Worm (Caenorhabditis elegans) whole organism, mixed stage, embryonic: ENCODE results near the gene F53G2.3.

Source experiments
- M03D4.4 ChIP-seq: sonication (generic microtip); optimal IDR thresholded peaks from 2 replicates; lab custom pipeline; 2017; ENCODE audit warnings: mild to moderate bottlenecking, missing genetic modification characterization, missing compliant biosample characterization
- blmp-1 ChIP-seq: fragments of 150-350 bp; optimal IDR thresholded peaks from 2 replicates; lab custom pipeline; 2014; ENCODE audit warnings: missing biosample characterization, missing genetic modification characterization
- ceh-39 ChIP-seq: fragments of 150-350 bp; optimal IDR thresholded peaks from 2 replicates; lab custom pipeline; 2014; ENCODE audit warnings: missing biosample characterization, missing genetic modification characterization
- ceh-83 ChIP-seq: fragments of 200-800 bp; sonication (Bioruptor generic); optimal IDR thresholded peaks from 2 replicates; lab custom pipeline; 2018; ENCODE audit warnings: mild to moderate bottlenecking, missing genetic modification characterization, missing compliant biosample characterization
- ces-1 ChIP-seq: fragments of 150-350 bp; optimal IDR thresholded peaks from 2 replicates; lab custom pipeline; 2014; ENCODE audit warnings: missing biosample characterization, missing genetic modification reagents, missing genetic modification characterization
- drap-1 ChIP-seq: fragments of 200-800 bp; sonication (Bioruptor generic); optimal IDR thresholded peaks from 3 replicates; lab custom pipeline; 2018; ENCODE audit warnings: mild to moderate bottlenecking, missing genetic modification characterization, missing compliant biosample characterization
- elt-1 ChIP-seq: sonication (generic microtip); optimal IDR thresholded peaks from 2 replicates; lab custom pipeline; 2017; ENCODE audit warnings: missing genetic modification characterization, mild to moderate bottlenecking, missing compliant biosample characterization, antibody characterized with exemption, moderate library complexity, borderline replicate concordance; ENCODE audit not compliant: insufficient read depth
- elt-3 ChIP-seq: fragments of 150-350 bp; optimal IDR thresholded peaks from 2 replicates; lab custom pipeline; 2014; ENCODE audit warnings: missing biosample characterization, missing genetic modification characterization
- flh-1 ChIP-seq: fragments of 200-800 bp; sonication (Bioruptor generic); optimal IDR thresholded peaks from 2 replicates; lab custom pipeline; 2018; ENCODE audit warnings: mild to moderate bottlenecking, missing genetic modification characterization, moderate library complexity, missing compliant biosample characterization
- ham-2 ChIP-seq: fragments of 200-800 bp; sonication (Bioruptor generic); optimal IDR thresholded peaks from 2 replicates; lab custom pipeline; 2018; ENCODE audit warnings: mild to moderate bottlenecking, missing genetic modification characterization, missing compliant biosample characterization
- hlh-1 ChIP-seq: fragments of 150-350 bp; optimal IDR thresholded peaks from 2 replicates; lab custom pipeline; 2014; ENCODE audit warnings: missing biosample characterization, missing genetic modification reagents, missing genetic modification characterization
- lin-13 ChIP-seq: fragments of 150-350 bp; optimal IDR thresholded peaks from 2 replicates; lab custom pipeline; 2014; ENCODE audit warnings: missing biosample characterization, missing genetic modification characterization
- lsy-2 ChIP-seq: fragments of 150-350 bp; optimal IDR thresholded peaks from 2 replicates; lab custom pipeline; 2014; ENCODE audit warnings: missing biosample characterization, missing genetic modification characterization
- mep-1 ChIP-seq: fragments of 150-350 bp; optimal IDR thresholded peaks from 2 replicates; lab custom pipeline; 2017; ENCODE audit warnings: missing biosample characterization, missing genetic modification reagents, missing genetic modification characterization, inconsistent platforms
- nhr-12 ChIP-seq: fragments of 150-350 bp; optimal IDR thresholded peaks from 2 replicates; lab custom pipeline; 2014; ENCODE audit warnings: missing biosample characterization, missing genetic modification characterization
- nhr-2 ChIP-seq: fragments of 150-350 bp; optimal IDR thresholded peaks from 2 replicates; lab custom pipeline; 2014; ENCODE audit warnings: missing biosample characterization, missing genetic modification characterization
- nhr-237 ChIP-seq: fragments of 150-350 bp; optimal IDR thresholded peaks from 2 replicates; lab custom pipeline; 2014; ENCODE audit warnings: missing biosample characterization, missing genetic modification characterization
- nhr-28 ChIP-seq: fragments of 150-350 bp; optimal IDR thresholded peaks from 2 replicates; lab custom pipeline; 2014; ENCODE audit warnings: missing biosample characterization, missing genetic modification characterization
- nhr-76 ChIP-seq: sonication (generic microtip); optimal IDR thresholded peaks from 2 replicates; lab custom pipeline; 2017; ENCODE audit warnings: missing biosample characterization, missing genetic modification characterization
- pha-4 ChIP-seq: fragments of 150-350 bp; optimal IDR thresholded peaks from 2 replicates; lab custom pipeline; 2018; ENCODE audit warnings: missing biosample characterization, missing genetic modification reagents, missing genetic modification characterization
- sem-2 ChIP-seq: fragments of 200-800 bp; sonication (Bioruptor generic); optimal IDR thresholded peaks from 2 replicates; lab custom pipeline; 2018; ENCODE audit warnings: mild to moderate bottlenecking, missing genetic modification characterization, missing compliant biosample characterization
- snpc-4 ChIP-seq: fragments of 150-350 bp; optimal IDR thresholded peaks from 2 replicates; lab custom pipeline; 2014; ENCODE audit warnings: missing biosample characterization, missing genetic modification characterization
- unc-120 ChIP-seq: sonication (generic microtip); optimal IDR thresholded peaks from 2 replicates; lab custom pipeline; 2017; ENCODE audit warnings: missing genetic modification characterization, missing compliant biosample characterization; ENCODE audit not compliant: poor library complexity, severe bottlenecking
- unc-39 ChIP-seq: fragments of 150-350 bp; optimal IDR thresholded peaks from 2 replicates; lab custom pipeline; 2014; ENCODE audit warnings: missing biosample characterization, missing genetic modification characterization
- unc-62 ChIP-seq: fragments of 150-350 bp; optimal IDR thresholded peaks from 2 replicates; lab custom pipeline; 2014; ENCODE audit warnings: missing biosample characterization, missing genetic modification reagents, missing genetic modification characterization
- zip-8 ChIP-seq: fragments of 150-350 bp; optimal IDR thresholded peaks from 2 replicates; lab custom pipeline; 2014; ENCODE audit warnings: missing biosample characterization, missing genetic modification characterization
- ztf-11 ChIP-seq: fragments of 150-350 bp; optimal IDR thresholded peaks from 2 replicates; lab custom pipeline; 2014; ENCODE audit warnings: missing biosample characterization, missing genetic modification characterization

Gene F53G2.3

DNA sequence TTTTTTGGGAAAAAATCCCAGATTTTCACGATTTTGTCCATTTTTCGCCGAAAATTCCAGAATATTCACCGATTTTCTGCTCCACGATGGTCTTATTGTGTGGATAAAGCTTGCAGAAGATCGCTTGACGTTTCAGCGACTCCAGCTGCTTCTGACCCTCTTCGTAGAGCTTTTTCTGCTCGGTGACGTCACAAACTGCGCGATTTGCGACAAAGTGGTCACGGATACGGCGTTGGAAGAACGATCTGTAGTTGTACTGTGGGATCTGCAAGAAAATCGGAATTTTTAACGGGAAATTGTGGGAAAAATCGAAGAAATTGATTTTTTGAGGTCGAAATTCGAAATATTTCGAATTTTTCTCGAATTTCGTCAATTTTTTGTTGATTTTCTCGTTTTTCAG lies 1.7 kb upstream of the F53G2.3 start, which contains the start of gene mnat-1:
TSS of gene mnat-1 (minus strand) at position 101 of the 400 bp plus-strand sequence.
- no peak for TF ChIP-seq zip-8
- TF ChIP-seq sem-2 (GFP tag; lab: Kevin White, UChicago), result no peak
- TF ChIP-seq nhr-76 (tag; lab: Kevin White, UChicago), result no peak
- TF ChIP-seq drap-1 (GFP tag; lab: Kevin White, UChicago), result no peak
- no peak for TF ChIP-seq nhr-237 (tag; lab: Kevin White, UChicago)
- no peak for TF ChIP-seq elt-3
- no peak for TF ChIP-seq ztf-11 (tag; lab: Kevin White, UChicago)
- no peak for TF ChIP-seq nhr-2 (tag; lab: Kevin White, UChicago)
- no peak for TF ChIP-seq hlh-1 (tag; lab: Kevin White, UChicago)
- TF ChIP-seq ham-2, result no peak
- no peak for TF ChIP-seq snpc-4 (tag; lab: Kevin White, UChicago)
- no peak for TF ChIP-seq mep-1 (tag; lab: Kevin White, UChicago)
- TF ChIP-seq unc-62, result no peak
- TF ChIP-seq ceh-39, result no peak

DNA sequence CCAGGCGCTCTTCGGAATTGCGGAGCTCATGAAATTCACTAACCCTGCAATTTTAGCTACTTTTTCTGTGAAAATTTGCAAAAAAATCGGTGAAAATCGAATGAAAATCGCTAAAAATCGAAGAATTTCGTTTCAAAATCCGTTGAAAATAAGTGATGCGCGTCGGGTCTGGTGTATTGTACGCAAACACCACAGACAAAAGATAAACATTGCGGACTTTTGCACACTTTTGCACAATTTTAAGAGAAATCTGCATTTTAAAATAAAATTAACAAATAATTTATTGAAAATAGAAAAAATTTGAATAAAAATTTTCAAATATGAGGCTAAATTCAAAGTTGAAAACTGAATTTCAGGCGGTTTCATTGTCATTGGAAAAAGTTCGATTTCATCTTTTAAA lies 1.2 kb upstream of the F53G2.3 start, which contains the start of gene F53G2.12:
TSS of gene F53G2.12 (minus strand) at position 44 of the 400 bp plus-strand sequence.
- TF ChIP-seq nhr-12 (tag; lab: Kevin White, UChicago) (no peak), ces-1 (GFP tag; lab: Kevin White, UChicago) (peak; percentile 38), flh-1 (no peak), elt-3 (no peak), pha-4 (tag; lab: Kevin White, UChicago) (no peak), lin-13 (no peak)

DNA sequence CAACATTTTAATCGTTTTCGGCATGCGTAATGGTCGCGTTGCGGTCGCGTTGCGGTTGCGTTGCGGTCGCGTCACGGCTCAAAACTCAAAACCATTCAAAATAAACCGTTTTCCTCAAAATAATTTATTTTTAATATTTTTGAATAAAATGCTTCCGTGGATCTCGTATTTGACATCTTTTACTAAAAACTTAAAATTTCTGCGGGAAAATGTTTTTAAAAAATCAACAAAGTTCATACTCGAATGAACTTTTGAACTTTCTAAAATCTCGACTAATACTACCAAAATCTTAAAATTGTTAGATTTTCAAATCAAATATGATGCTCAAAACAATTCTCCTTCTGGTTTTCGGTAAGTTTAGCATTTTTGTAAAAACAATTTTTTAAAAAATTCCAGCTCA lies 1.4 kb downstream of the F53G2.3 start, which contains the start of gene F53G2.2:
TSS of gene F53G2.2 (plus strand) at position 301 of the 400 bp plus-strand sequence.
- TF ChIP-seq lin-13, result no peak
- TF ChIP-seq nhr-76 (tag; lab: Kevin White, UChicago), result no peak
- TF ChIP-seq ces-1 (GFP tag; lab: Kevin White, UChicago), result no peak
- no peak for TF ChIP-seq ceh-39
- TF ChIP-seq mep-1 (tag; lab: Kevin White, UChicago), result no peak
- TF ChIP-seq snpc-4 (tag; lab: Kevin White, UChicago), result no peak
- TF ChIP-seq zip-8, result no peak
- no peak for TF ChIP-seq M03D4.4 (tag; lab: Kevin White, UChicago)
- no peak for TF ChIP-seq unc-120 (tag; lab: Kevin White, UChicago)
- no peak for TF ChIP-seq ham-2
- no peak for TF ChIP-seq blmp-1 (tag; lab: Kevin White, UChicago)
- no peak for TF ChIP-seq unc-39 (tag; lab: Kevin White, UChicago)
- TF ChIP-seq, all 35 proteins: peak for 0

DNA sequence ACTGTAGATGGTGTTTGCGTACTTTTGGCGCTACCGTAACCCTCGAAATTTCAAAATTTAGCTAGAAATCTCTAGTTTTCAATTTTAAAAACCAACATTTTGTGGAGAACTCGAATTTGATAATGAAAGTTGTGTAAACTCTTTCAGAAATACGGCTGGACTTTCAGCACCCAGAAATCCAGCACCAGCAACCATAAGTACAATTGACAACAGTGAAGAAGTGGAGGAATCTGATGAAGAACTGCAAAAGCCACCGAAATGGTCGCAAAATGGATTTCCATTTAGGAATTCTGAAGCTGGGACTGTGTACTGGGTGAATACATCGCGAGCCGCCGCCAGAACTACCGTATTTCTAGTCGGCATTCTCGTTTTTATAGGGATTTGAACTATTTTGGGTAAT lies 3.3 kb downstream of the F53G2.3 start, which contains the start of gene F53G2.13:
TSS of gene F53G2.13 (plus strand) at position 301 of the 400 bp plus-strand sequence.
- no peak for TF ChIP-seq nhr-76 (tag; lab: Kevin White, UChicago)
- TF ChIP-seq hlh-1 (tag; lab: Kevin White, UChicago), result no peak
- no peak for TF ChIP-seq nhr-237 (tag; lab: Kevin White, UChicago)
- TF ChIP-seq pha-4 (tag; lab: Kevin White, UChicago), result no peak
- TF ChIP-seq nhr-12 (tag; lab: Kevin White, UChicago), result no peak
- TF ChIP-seq ceh-83 (GFP tag; lab: Kevin White, UChicago), result no peak

DNA sequence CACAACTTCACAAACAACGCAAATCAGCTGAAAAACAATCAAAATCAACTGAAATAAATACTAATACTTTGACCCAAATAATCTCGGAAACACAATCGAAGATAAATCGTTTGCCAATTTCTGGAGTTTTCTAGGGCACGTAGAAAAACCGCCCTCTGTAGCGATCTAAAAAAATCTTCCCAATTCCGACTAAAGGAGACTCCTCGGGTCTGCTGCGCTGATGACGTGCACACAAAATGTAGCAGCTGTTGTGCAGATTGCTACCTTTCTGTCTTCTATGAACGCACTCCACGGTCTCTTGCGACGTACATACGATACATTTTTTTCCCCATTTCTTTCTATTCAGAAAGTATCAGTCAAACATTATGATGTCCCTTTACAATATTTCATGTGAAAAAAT lies 8.2 kb downstream of the F53G2.3 start, which contains the start of gene F53G2.1:
TSS of gene F53G2.1 (plus strand) at position 301 of the 400 bp plus-strand sequence.
- TF ChIP-seq hlh-1 (tag; lab: Kevin White, UChicago) (peak; percentile 64), elt-1 (tag; lab: Kevin White, UChicago) (no peak)
- TF ChIP-seq, all 35 proteins: peak for 1

DNA sequence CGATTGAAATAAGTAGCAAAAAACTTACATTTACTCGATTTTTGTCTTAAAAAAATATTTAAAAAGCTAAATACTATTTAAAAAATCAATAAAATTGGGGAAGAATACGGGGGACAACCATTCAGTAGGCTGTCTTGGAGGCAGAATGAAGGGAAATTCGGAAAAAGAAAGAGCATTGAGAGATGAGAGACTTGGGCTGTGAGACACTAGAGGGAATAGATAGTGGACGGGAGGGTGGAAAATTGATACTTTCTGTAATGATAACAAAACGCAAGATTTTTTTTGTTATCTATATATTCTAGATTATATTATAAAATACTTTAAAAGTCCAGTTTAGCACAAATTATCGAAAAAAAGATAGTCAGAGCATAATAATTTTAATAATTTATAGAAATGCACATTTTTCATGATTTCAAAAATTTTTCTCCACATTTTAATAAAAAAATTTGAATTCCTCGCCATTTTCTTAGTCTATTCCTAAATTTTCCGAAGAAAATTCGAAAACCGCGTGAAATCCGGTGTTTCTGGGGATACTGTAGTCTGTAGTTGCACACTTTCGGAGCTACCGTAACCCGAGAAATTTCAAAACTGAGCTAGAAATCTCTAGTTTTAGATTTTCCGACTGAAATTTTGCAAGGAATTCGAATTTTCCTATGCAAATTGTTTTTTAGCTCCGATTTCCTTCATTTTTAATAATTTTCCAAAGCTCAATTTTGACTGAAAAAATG lies 23.7 kb downstream of the F53G2.3 start:
- TF ChIP-seq nhr-28 (tag; lab: Kevin White, UChicago) (no peak), lsy-2 (tag; lab: Kevin White, UChicago) (peak; percentile 44), lin-13 (no peak), blmp-1 (tag; lab: Kevin White, UChicago) (no peak)
